Worm (Caenorhabditis elegans): ENCODE data around the gene clc-29.

DNA sequence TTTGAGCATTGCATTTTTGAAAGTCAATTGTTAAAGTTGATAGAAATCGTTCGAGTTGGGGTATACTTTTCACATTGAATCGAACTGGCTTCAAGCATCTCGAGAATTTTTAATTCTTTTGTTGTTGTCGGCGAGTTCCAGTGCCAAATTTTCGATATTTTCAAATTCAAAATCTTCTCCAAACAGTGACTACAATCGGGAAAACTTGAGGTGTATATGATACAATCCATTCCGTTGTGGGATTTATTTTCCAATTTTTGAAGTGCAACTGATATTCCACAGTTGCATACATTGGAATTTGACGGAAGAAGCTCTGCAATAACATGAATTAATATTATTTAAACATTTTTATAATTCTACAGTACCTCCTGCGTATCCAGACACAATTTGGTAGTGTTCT lies 41.9 kb downstream of the clc-29 start:
- TF ChIP-seq hmg-4 (GFP tag; optimal IDR thresholded peaks at IDR 0.05) (no peak), ama-1 (optimal IDR thresholded peaks at IDR 0.05) (no peak), ets-7 (tag; optimal IDR thresholded peaks at IDR 0.05) (no peak), ceh-13 (GFP tag; optimal IDR thresholded peaks at IDR 0.05) (no peak), tra-4 (tag; optimal IDR thresholded peaks at IDR 0.05) (no peak), ceh-36 (tag; optimal IDR thresholded peaks at IDR 0.05) (no peak), sea-1 (GFP tag; conservative IDR thresholded peaks at IDR 0.05) (no peak), scrt-1 (GFP tag; IDR thresholded peaks at IDR 0.05) (no peak), tbx-37 (GFP tag; conservative IDR thresholded peaks at IDR 0.05) (no peak), tbx-11 (GFP tag; IDR thresholded peaks at IDR 0.05) (no peak), pes-1 (GFP tag; IDR thresholded peaks at IDR 0.05) (no peak), F13C5.2 (tag; optimal IDR thresholded peaks at IDR 0.05) (no peak), aly-1 (tag; optimal IDR thresholded peaks at IDR 0.05) (no peak), hmbx-1 (tag; optimal IDR thresholded peaks at IDR 0.05) (no peak)

All from whole organism, early embryonic.